Worm (Caenorhabditis elegans) whole organism, early embryonic: ENCODE measurements around the gene hsp-17.

Experiments used
- B0310.2 ChIP-seq: sonication (generic microtip); optimal IDR thresholded peaks from 2 replicates; lab custom pipeline; 2016; ENCODE audit warnings: mild to moderate bottlenecking, missing genetic modification characterization, missing compliant biosample characterization
- ama-1 ChIP-seq: fragments of 150-350 bp; optimal IDR thresholded peaks from 2 replicates; lab custom pipeline; 2014
- hnd-1 ChIP-seq: sonication (generic microtip); optimal IDR thresholded peaks from 2 replicates; lab custom pipeline; 2016; ENCODE audit warnings: missing genetic modification characterization, missing compliant biosample characterization
- tra-4 ChIP-seq: sonication (generic microtip); optimal IDR thresholded peaks from 2 replicates; lab custom pipeline; 2017; ENCODE audit warnings: missing genetic modification characterization, missing compliant biosample characterization

DNA sequence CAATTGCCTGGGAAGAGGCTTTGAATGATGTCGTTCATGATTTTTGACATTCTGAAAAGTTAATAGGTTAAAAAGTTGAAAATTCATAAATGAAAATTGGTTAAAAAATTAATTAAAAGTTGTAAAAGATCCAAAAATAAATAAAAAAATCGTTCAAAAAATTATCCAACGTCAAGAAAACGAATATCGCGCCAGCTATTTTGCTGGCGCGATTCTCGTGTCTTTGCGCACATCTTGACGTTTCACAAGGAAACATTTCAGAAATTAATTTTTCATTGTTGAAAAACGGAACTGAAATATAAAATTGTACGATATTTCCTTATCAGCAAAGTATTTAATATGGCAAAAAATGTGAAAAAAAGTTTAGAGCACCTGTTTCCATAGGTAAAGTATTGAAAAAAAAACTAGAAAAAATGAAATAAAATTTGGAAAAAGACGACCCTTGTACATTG, 26.6 kb downstream of the hsp-17 start, which contains the start of gene mpdu-1:
- TF ChIP-seq hnd-1 (no peak), ama-1 (lab: Kevin White, UChicago) (no peak), tra-4 (tag; lab: Kevin White, UChicago) (no peak), B0310.2 (tag; lab: Kevin White, UChicago) (no peak)
